Fruit fly (Drosophila melanogaster) whole organism, embryonic: ENCODE data around the gene IntS10.
A peak's percentile ranks its signal among the peaks of the same experiment; 100 is the strongest.

Experiments
- CG11504 ChIP-seq: fragments of 200-800 bp; sonication (Bioruptor generic); optimal IDR thresholded peaks from 3 replicates; lab custom pipeline; 2019; ENCODE audit warnings: missing biosample characterization, mild to moderate bottlenecking, missing genetic modification characterization, moderate library complexity
- CG14014 ChIP-seq: fragments of 200-800 bp; sonication (Bioruptor generic); IDR thresholded peaks from 2 replicates; pipeline ENCODE4 v1.3.6; 2022; ENCODE audit warnings: missing biosample characterization, missing genetic modification characterization
- CG18764 ChIP-seq: fragments of 200-800 bp; sonication (Bioruptor generic); optimal IDR thresholded peaks from 3 replicates; lab custom pipeline; 2016; ENCODE audit warnings: missing biosample characterization, missing genetic modification characterization
- CG33557 ChIP-seq: fragments of 200-800 bp; sonication (Bioruptor generic); optimal IDR thresholded peaks from 2 replicates; lab custom pipeline; 2019; ENCODE audit warnings: missing biosample characterization, mild to moderate bottlenecking, missing genetic modification characterization, moderate library complexity
- CG4282 ChIP-seq: fragments of 200-800 bp; sonication (Bioruptor generic); optimal IDR thresholded peaks from 2 replicates; lab custom pipeline; 2016; ENCODE audit warnings: missing biosample characterization, missing genetic modification characterization
- CG43689 ChIP-seq: fragments of 200-800 bp; sonication (Bioruptor generic); IDR thresholded peaks from 2 replicates; pipeline ENCODE4 v1.3.6; 2022; ENCODE audit warnings: missing biosample characterization, missing genetic modification characterization
- CG9797 ChIP-seq: fragments of 200-800 bp; sonication (Bioruptor generic); optimal IDR thresholded peaks from 3 replicates; lab custom pipeline; 2018; ENCODE audit warnings: missing biosample characterization, mild to moderate bottlenecking, missing genetic modification characterization
- Dip2 ChIP-seq: fragments of 200-800 bp; sonication (Bioruptor generic); IDR thresholded peaks from 2 replicates; pipeline ENCODE4 v1.3.6; 2022; ENCODE audit warnings: missing biosample characterization, missing genetic modification characterization
- Doc2 ChIP-seq: fragments of 200-800 bp; sonication (Bioruptor generic); IDR thresholded peaks from 2 replicates; pipeline ENCODE4 v1.3.6; 2022; ENCODE audit warnings: missing biosample characterization, missing genetic modification characterization
- Drgx ChIP-seq: fragments of 200-800 bp; sonication (Bioruptor generic); IDR thresholded peaks from 2 replicates; pipeline ENCODE4 v1.3.6; 2022; ENCODE audit warnings: missing biosample characterization, missing genetic modification characterization
- Gug ChIP-seq: fragments of 200-800 bp; sonication (Bioruptor generic); IDR thresholded peaks from 4 replicates; pipeline ENCODE4 v1.3.6; 2022; ENCODE audit warnings: missing biosample characterization, missing genetic modification characterization
- H15 ChIP-seq: fragments of 200-800 bp; sonication (Bioruptor generic); IDR thresholded peaks from 3 replicates; pipeline ENCODE4 v1.3.6; 2022; ENCODE audit warnings: missing biosample characterization, missing genetic modification characterization
- HmgD ChIP-seq: fragments of 200-800 bp; sonication (Bioruptor generic); optimal IDR thresholded peaks from 3 replicates; lab custom pipeline; 2016; ENCODE audit warnings: missing biosample characterization, missing genetic modification characterization
- HmgZ ChIP-seq: fragments of 200-800 bp; sonication (Bioruptor generic); optimal IDR thresholded peaks from 2 replicates; lab custom pipeline; 2018; ENCODE audit warnings: missing biosample characterization, mild to moderate bottlenecking, missing genetic modification characterization
- Pdp1 ChIP-seq, 2 experiments: fragments of 200-800 bp; sonication (Bioruptor generic); optimal IDR thresholded peaks; 3 replicates each; lab custom pipeline; 2016; ENCODE audit warnings: missing biosample characterization in 2 of 2, missing genetic modification characterization in 2 of 2, mild to moderate bottlenecking in 1 of 2, moderate library complexity in 1 of 2
- Poxn ChIP-seq: fragments of 200-800 bp; sonication (Bioruptor generic); IDR thresholded peaks from 2 replicates; pipeline ENCODE4 v1.3.6; 2022; ENCODE audit warnings: missing biosample characterization, missing genetic modification characterization
- Scr ChIP-seq: fragments of 200-800 bp; sonication (Bioruptor generic); IDR thresholded peaks from 2 replicates; pipeline ENCODE4 v1.3.6; 2022; ENCODE audit warnings: missing biosample characterization, missing genetic modification characterization; ENCODE audit not compliant: partially characterized antibody
- Six4 ChIP-seq: fragments of 200-800 bp; sonication (Bioruptor generic); optimal IDR thresholded peaks from 2 replicates; lab custom pipeline; 2016; ENCODE audit warnings: missing biosample characterization, missing genetic modification characterization
- Taf1 ChIP-seq: fragments of 200-800 bp; sonication (Bioruptor generic); IDR thresholded peaks from 2 replicates; pipeline ENCODE4 v1.3.6; 2022; ENCODE audit warnings: missing biosample characterization, missing genetic modification characterization
- cad ChIP-seq: fragments of >200 bp; optimal IDR thresholded peaks from 2 replicates; lab custom pipeline; 2017; ENCODE audit warnings: missing biosample characterization, missing genetic modification characterization
- cas ChIP-seq: fragments of 200-800 bp; sonication (Bioruptor generic); IDR thresholded peaks from 2 replicates; pipeline ENCODE4 v1.3.6; 2022; ENCODE audit warnings: missing biosample characterization, missing genetic modification characterization
- chinmo ChIP-seq: fragments of 200-800 bp; sonication (Bioruptor generic); IDR thresholded peaks from 4 replicates; pipeline ENCODE4 v1.3.6; 2022; ENCODE audit warnings: missing biosample characterization, missing genetic modification characterization; ENCODE audit not compliant: partially characterized antibody
- exex ChIP-seq: fragments of 200-800 bp; sonication (Bioruptor generic); optimal IDR thresholded peaks from 4 replicates; lab custom pipeline; 2018; ENCODE audit warnings: missing biosample characterization, mild to moderate bottlenecking, missing genetic modification characterization, moderate library complexity
- fru ChIP-seq: fragments of >200 bp; optimal IDR thresholded peaks from 2 replicates; lab custom pipeline; 2017
- gce ChIP-seq: fragments of 200-800 bp; sonication (Bioruptor generic); IDR thresholded peaks from 3 replicates; pipeline ENCODE4 v1.3.6; 2022; ENCODE audit warnings: missing biosample characterization, missing genetic modification characterization
- gcm ChIP-seq: fragments of 200-800 bp; sonication (Bioruptor generic); optimal IDR thresholded peaks from 2 replicates; lab custom pipeline; 2019; ENCODE audit warnings: missing biosample characterization, mild to moderate bottlenecking, missing genetic modification characterization, moderate library complexity
- jigr1 ChIP-seq: fragments of 200-800 bp; sonication (Bioruptor generic); IDR thresholded peaks from 3 replicates; pipeline ENCODE4 v1.3.6; 2022; ENCODE audit warnings: missing biosample characterization, missing genetic modification characterization
- ken ChIP-seq: fragments of 200-800 bp; sonication (Bioruptor generic); IDR thresholded peaks from 3 replicates; pipeline ENCODE4 v1.3.6; 2022; ENCODE audit warnings: missing biosample characterization, missing genetic modification characterization
- lab ChIP-seq: fragments of 200-800 bp; sonication (Bioruptor generic); optimal IDR thresholded peaks from 3 replicates; lab custom pipeline; 2017; ENCODE audit warnings: missing biosample characterization, missing genetic modification characterization, mild to moderate bottlenecking, moderate library complexity, missing genetic modification reagents
- lbe ChIP-seq: fragments of 200-800 bp; sonication (Bioruptor generic); optimal IDR thresholded peaks from 2 replicates; lab custom pipeline; 2016; ENCODE audit warnings: missing biosample characterization, mild to moderate bottlenecking, missing genetic modification characterization
- oc ChIP-seq: fragments of 200-800 bp; sonication (Bioruptor generic); optimal IDR thresholded peaks from 2 replicates; lab custom pipeline; 2018; ENCODE audit warnings: missing biosample characterization, mild to moderate bottlenecking, missing genetic modification characterization, moderate library complexity
- sd ChIP-seq: fragments of 200-800 bp; sonication (Bioruptor generic); optimal IDR thresholded peaks from 3 replicates; lab custom pipeline; 2018; ENCODE audit warnings: missing biosample characterization, mild to moderate bottlenecking, missing genetic modification characterization, moderate library complexity
- sens ChIP-seq: fragments of 200-800 bp; sonication (Bioruptor generic); peaks from one replicate; lab custom pipeline; 2016; ENCODE audit warnings: missing biosample characterization, missing genetic modification characterization
- sim ChIP-seq: fragments of 200-800 bp; sonication (Bioruptor generic); IDR thresholded peaks from 2 replicates; pipeline ENCODE4 v1.3.6; 2022; ENCODE audit warnings: missing biosample characterization, missing genetic modification characterization
- sisA ChIP-seq: fragments of 200-800 bp; sonication (Bioruptor generic); IDR thresholded peaks from 2 replicates; pipeline ENCODE4 v1.3.6; 2022; ENCODE audit warnings: missing biosample characterization, missing genetic modification characterization
- slbo ChIP-seq: fragments of 200-800 bp; sonication (Bioruptor generic); IDR thresholded peaks from 2 replicates; pipeline ENCODE4 v1.3.6; 2022; ENCODE audit warnings: missing biosample characterization, missing genetic modification characterization
- slp2 ChIP-seq: fragments of 200-800 bp; sonication (Bioruptor generic); optimal IDR thresholded peaks from 2 replicates; lab custom pipeline; 2016; ENCODE audit warnings: missing biosample characterization, missing genetic modification characterization
- sug ChIP-seq: fragments of 200-800 bp; optimal IDR thresholded peaks from 2 replicates; lab custom pipeline; 2019; ENCODE audit warnings: missing biosample characterization, mild to moderate bottlenecking, missing genetic modification characterization, moderate library complexity

The IntS10 gene

DNA sequence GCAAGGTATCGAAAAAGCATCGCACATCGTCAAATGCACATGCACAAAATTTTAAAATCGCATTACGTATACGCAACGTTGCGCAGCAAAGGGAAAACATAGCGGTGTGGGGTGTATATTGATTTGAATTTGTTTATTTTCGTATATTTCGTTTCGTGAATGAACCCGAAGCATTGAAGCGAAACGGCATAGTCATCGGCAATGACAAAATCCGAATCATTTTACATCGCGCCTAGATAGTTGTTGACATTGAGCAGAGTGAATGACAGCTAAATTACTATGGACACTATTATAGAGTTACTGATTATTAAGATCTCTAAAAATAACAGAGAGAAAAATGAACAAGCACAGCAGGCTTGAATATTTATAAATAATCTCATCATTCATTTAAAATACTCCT, 33.2 kb upstream of the IntS10 start:
- TF ChIP-seq chinmo (GFP tag; lab: Robert Waterston, UW), result peak; percentile 74; the same call in 1 of the 4 replicates
- no peak for TF ChIP-seq Gug (GFP tag; lab: Robert Waterston, UW)

DNA sequence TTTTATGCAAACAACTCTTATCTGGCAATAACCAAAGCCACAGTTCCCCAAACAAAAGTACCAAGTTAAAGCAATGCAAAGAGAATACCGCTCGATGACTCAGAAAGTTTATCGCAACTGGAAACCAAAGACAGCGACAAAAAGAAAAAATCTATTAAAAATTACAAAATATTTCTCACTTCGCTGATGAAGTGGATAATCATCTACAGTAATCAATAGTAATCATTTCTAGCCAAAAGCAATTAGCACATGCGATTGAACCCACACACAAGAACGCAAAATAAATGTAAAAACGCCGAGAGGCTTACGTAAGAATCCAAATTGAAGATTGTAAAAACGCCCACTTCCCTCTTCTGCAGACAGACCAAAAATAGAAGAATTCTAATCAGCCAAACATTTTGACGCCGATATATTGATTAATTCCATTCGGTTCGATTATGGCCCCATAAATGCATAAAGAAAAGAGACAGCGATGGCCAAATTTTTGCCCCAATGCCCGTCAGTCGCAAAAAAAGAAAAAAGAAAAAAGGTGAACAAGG, 29.9 kb upstream of the IntS10 start:
- TF ChIP-seq Poxn (GFP tag; lab: Robert Waterston, UW) (no peak), cad (GFP tag; lab: Kevin White, UChicago) (no peak), sd (tag; lab: Kevin White, UChicago) (peak; percentile 26), sug (peak; percentile 12), HmgZ (tag; lab: Kevin White, UChicago) (no peak), CG11504 (no peak), CG33557 (no peak), Pdp1 (GFP tag; optimal IDR thresholded peaks at IDR 0.05; lab: Kevin White, UChicago) (peak in 1 of 2 experiments; percentile 62), exex (tag; lab: Kevin White, UChicago) (peak; percentile 74), cas (GFP tag; lab: Robert Waterston, UW) (no peak), ken (GFP tag; lab: Robert Waterston, UW) (no peak), sens (GFP tag; lab: Kevin White, UChicago) (peak; percentile 52)

- TF ChIP-seq CG9797 (GFP tag; lab: Kevin White, UChicago), result no peak
- TF ChIP-seq CG11504, result peak; percentile 36
- no peak for TF ChIP-seq gcm
- TF ChIP-seq jigr1 (GFP tag; lab: Robert Waterston, UW), result no peak
- peak; percentile 9 for TF ChIP-seq lab
- no peak for TF ChIP-seq fru (lab: Kevin White, UChicago)
- TF ChIP-seq sim (GFP tag; lab: Robert Waterston, UW), result no peak
- no peak for TF ChIP-seq CG14014 (GFP tag; lab: Robert Waterston, UW)
- TF ChIP-seq gce (GFP tag; lab: Robert Waterston, UW), result no peak
- no peak for TF ChIP-seq sisA (GFP tag; lab: Robert Waterston, UW)
- TF ChIP-seq Doc2 (GFP tag; lab: Robert Waterston, UW), result no peak
- TF ChIP-seq lbe (GFP tag; lab: Kevin White, UChicago), result peak; percentile 45
- TF ChIP-seq Scr (GFP tag; lab: Robert Waterston, UW), result no peak
- TF ChIP-seq Drgx (GFP tag; lab: Robert Waterston, UW), result peak; percentile 26; the same call in 1 of the 2 replicates
- no peak for TF ChIP-seq oc (tag; lab: Kevin White, UChicago)
- TF ChIP-seq sens (GFP tag; lab: Kevin White, UChicago), result peak; percentile 24
- no peak for TF ChIP-seq CG4282 (GFP tag; lab: Kevin White, UChicago)
- TF ChIP-seq Dip2 (GFP tag; lab: Robert Waterston, UW), result no peak
- TF ChIP-seq HmgD (GFP tag; lab: Kevin White, UChicago), result no peak
- TF ChIP-seq CG43689 (GFP tag; lab: Robert Waterston, UW), result no peak
- no peak for TF ChIP-seq CG18764 (GFP tag; lab: Kevin White, UChicago)
- no peak for TF ChIP-seq H15
- TF ChIP-seq slbo (GFP tag; lab: Robert Waterston, UW), result no peak
- TF ChIP-seq Six4, result no peak
- no peak for TF ChIP-seq Taf1 (GFP tag; lab: Robert Waterston, UW)
- TF ChIP-seq slp2 (GFP tag; lab: Kevin White, UChicago), result no peak
These were observed 28.0 kb upstream of the IntS10 start for dm6 chr3L:3778463-3778862.
